Fruit fly (Drosophila melanogaster) whole organism, wandering third instar larva: ENCODE measurements around the gene CG17294.

Source experiments
- Abd-B ChIP-seq: fragments of >200 bp; optimal IDR thresholded peaks from 2 replicates; lab custom pipeline; 2017; ENCODE audit warnings: missing biosample characterization, missing genetic modification characterization
- CG32264 ChIP-seq: fragments of 200-800 bp; sonication (Bioruptor generic); optimal IDR thresholded peaks from 2 replicates; lab custom pipeline; 2016; ENCODE audit warnings: missing biosample characterization, missing genetic modification characterization
- CG9705 ChIP-seq: fragments of 200-800 bp; sonication (Bioruptor generic); optimal IDR thresholded peaks from 2 replicates; lab custom pipeline; 2018; ENCODE audit warnings: missing biosample characterization, mild to moderate bottlenecking, missing genetic modification characterization
- CrebA ChIP-seq: fragments of 200-800 bp; sonication (Bioruptor generic); optimal IDR thresholded peaks from 2 replicates; lab custom pipeline; 2016; ENCODE audit warnings: missing biosample characterization, mild to moderate bottlenecking, missing genetic modification characterization, borderline replicate concordance
- Dfd ChIP-seq: fragments of >200 bp; optimal IDR thresholded peaks from 2 replicates; lab custom pipeline; 2017; ENCODE audit warnings: missing biosample characterization, missing genetic modification characterization
- Dif ChIP-seq: fragments of 200-275, 200-300 bp; sonication (Bioruptor generic); optimal IDR thresholded peaks from 2 replicates; lab custom pipeline; 2018; ENCODE audit warnings: missing biosample characterization, missing genetic modification characterization; ENCODE audit not compliant: partially characterized antibody
- GATAd ChIP-seq: sonication (Bioruptor generic); optimal IDR thresholded peaks from 2 replicates; lab custom pipeline; 2016; ENCODE audit warnings: missing biosample characterization, missing genetic modification characterization
- HLH106 ChIP-seq: fragments of 200-800 bp; optimal IDR thresholded peaks from 3 replicates; lab custom pipeline; 2019; ENCODE audit warnings: missing biosample characterization, mild to moderate bottlenecking, missing genetic modification characterization, moderate library complexity
- Hnf4 ChIP-seq: fragments of 200-800 bp; sonication (Bioruptor generic); optimal IDR thresholded peaks from 2 replicates; lab custom pipeline; 2016; ENCODE audit warnings: missing biosample characterization, mild to moderate bottlenecking, missing genetic modification characterization
- Hr78 ChIP-seq: fragments of >200 bp; optimal IDR thresholded peaks from 2 replicates; lab custom pipeline; 2017; ENCODE audit warnings: missing biosample characterization, missing genetic modification characterization
- Hr83 ChIP-seq: fragments of 200-300 bp; sonication (Bioruptor generic); optimal IDR thresholded peaks from 2 replicates; lab custom pipeline; 2016; ENCODE audit warnings: missing biosample characterization, mild to moderate bottlenecking, missing genetic modification characterization, moderate library complexity; ENCODE audit not compliant: poor library complexity, severe bottlenecking
- Jra ChIP-seq: sonication (Bioruptor generic); optimal IDR thresholded peaks from 2 replicates; lab custom pipeline; 2016; ENCODE audit warnings: missing biosample characterization, missing genetic modification characterization
- Mio ChIP-seq: sonication (Bioruptor generic); optimal IDR thresholded peaks from 2 replicates; lab custom pipeline; 2016; ENCODE audit warnings: missing biosample characterization, missing genetic modification characterization
- Myc ChIP-seq: fragments of >200 bp; optimal IDR thresholded peaks from 2 replicates; lab custom pipeline; 2017
- N ChIP-seq: fragments of >200 bp; optimal IDR thresholded peaks from 2 replicates; lab custom pipeline; 2018; ENCODE audit warnings: missing biosample characterization, missing external identifiers, missing genetic modification characterization
- OdsH ChIP-seq: fragments of 200-800 bp; sonication (Bioruptor generic); optimal IDR thresholded peaks from 2 replicates; lab custom pipeline; 2016; ENCODE audit warnings: missing biosample characterization, mild to moderate bottlenecking, missing genetic modification characterization
- Rel ChIP-seq, 2 experiments: fragments of 200-800 bp; sonication (Bioruptor generic) in 1 of 2; optimal IDR thresholded peaks; 2 replicates in 1 of 2; 3 replicates in 1 of 2; lab custom pipeline; 2016 to 2019; ENCODE audit warnings: mild to moderate bottlenecking in 2 of 2, missing biosample characterization in 2 of 2, missing genetic modification characterization in 2 of 2, moderate library complexity in 1 of 2
- Sp1 ChIP-seq: fragments of 200-800 bp; sonication (Bioruptor generic); optimal IDR thresholded peaks from 3 replicates; lab custom pipeline; 2019; ENCODE audit warnings: missing biosample characterization, mild to moderate bottlenecking, missing genetic modification characterization, moderate library complexity
- Vsx2 ChIP-seq: fragments of 200-300, 225-300 bp; sonication (Bioruptor generic); optimal IDR thresholded peaks from 2 replicates; lab custom pipeline; 2018; ENCODE audit warnings: missing biosample characterization, missing genetic modification characterization; ENCODE audit not compliant: partially characterized antibody
- br ChIP-seq: fragments of 200-800 bp; sonication (Bioruptor generic); optimal IDR thresholded peaks from 2 replicates; lab custom pipeline; 2016; ENCODE audit warnings: missing biosample characterization, missing genetic modification characterization
- brk ChIP-seq: fragments of 200-800 bp; sonication (Bioruptor generic); optimal IDR thresholded peaks from 2 replicates; lab custom pipeline; 2016; ENCODE audit warnings: missing biosample characterization, mild to moderate bottlenecking, missing genetic modification characterization
- dl ChIP-seq, 2 experiments: fragments of 175-275, 200-275 bp in 1 of 2; fragments of 200-275 bp in 1 of 2; sonication (Bioruptor generic); optimal IDR thresholded peaks; lab custom pipeline; 2018; ENCODE audit warnings: mild to moderate bottlenecking in 2 of 2, missing biosample characterization in 2 of 2, missing genetic modification characterization in 2 of 2, moderate library complexity in 2 of 2; ENCODE audit not compliant: partially characterized antibody in 2 of 2, insufficient read depth in 1 of 2
- dmrt93B ChIP-seq: fragments of 200-800 bp; sonication (Bioruptor generic); optimal IDR thresholded peaks from 2 replicates; lab custom pipeline; 2018; ENCODE audit warnings: missing biosample characterization, mild to moderate bottlenecking, missing genetic modification characterization
- dsf ChIP-seq: sonication (Bioruptor generic); optimal IDR thresholded peaks from 2 replicates; lab custom pipeline; 2016; ENCODE audit warnings: missing biosample characterization, missing genetic modification characterization, borderline replicate concordance
- ey ChIP-seq: fragments of 200-800 bp; sonication (Bioruptor generic); optimal IDR thresholded peaks from 2 replicates; lab custom pipeline; 2016; ENCODE audit warnings: missing biosample characterization, missing genetic modification characterization
- foxo ChIP-seq, 2 experiments: fragments of 200-800 bp; sonication (Bioruptor generic); optimal IDR thresholded peaks; 2 replicates in 1 of 2; 3 replicates in 1 of 2; lab custom pipeline; 2016 to 2017; ENCODE audit warnings: missing biosample characterization in 2 of 2, missing genetic modification characterization in 2 of 2
- fru ChIP-seq: fragments of 200-800 bp; sonication (Bioruptor generic); optimal IDR thresholded peaks from 3 replicates; lab custom pipeline; 2016; ENCODE audit warnings: missing biosample characterization, mild to moderate bottlenecking, missing genetic modification characterization
- h ChIP-seq: fragments of 200-800 bp; sonication (Bioruptor generic); optimal IDR thresholded peaks from 3 replicates; lab custom pipeline; 2016; ENCODE audit warnings: missing biosample characterization, mild to moderate bottlenecking, missing genetic modification characterization
- lola ChIP-seq: fragments of >200 bp; optimal IDR thresholded peaks from 2 replicates; lab custom pipeline; 2017; ENCODE audit warnings: missing biosample characterization, missing genetic modification characterization
- pan ChIP-seq: fragments of >200 bp; optimal IDR thresholded peaks from 2 replicates; lab custom pipeline; 2017
- psq ChIP-seq: fragments of 200-800 bp; sonication (Bioruptor generic); optimal IDR thresholded peaks from 3 replicates; lab custom pipeline; 2017; ENCODE audit warnings: missing biosample characterization, mild to moderate bottlenecking, missing genetic modification characterization, moderate library complexity
- rgr ChIP-seq: fragments of 200-800 bp; sonication (Bioruptor generic); optimal IDR thresholded peaks from 3 replicates; lab custom pipeline; 2016; ENCODE audit warnings: missing biosample characterization, mild to moderate bottlenecking, missing genetic modification characterization
- sage ChIP-seq: fragments of 200-800 bp; sonication (Bioruptor generic); optimal IDR thresholded peaks from 2 replicates; lab custom pipeline; 2016; ENCODE audit warnings: missing biosample characterization, mild to moderate bottlenecking, missing genetic modification characterization
- sv ChIP-seq: fragments of 200-800 bp; sonication (Bioruptor generic); optimal IDR thresholded peaks from 3 replicates; lab custom pipeline; 2016; ENCODE audit warnings: missing biosample characterization, missing genetic modification characterization
- tai ChIP-seq: sonication (Bioruptor generic); optimal IDR thresholded peaks from 2 replicates; lab custom pipeline; 2016; ENCODE audit warnings: missing biosample characterization, missing genetic modification characterization
- usp ChIP-seq: fragments of >200 bp; optimal IDR thresholded peaks from 2 replicates; lab custom pipeline; 2017; ENCODE audit warnings: missing biosample characterization, missing genetic modification characterization
- woc ChIP-seq: sonication (Bioruptor generic); optimal IDR thresholded peaks from 2 replicates; lab custom pipeline; 2016; ENCODE audit warnings: missing biosample characterization, mild to moderate bottlenecking, missing genetic modification characterization

The CG17294 gene

dm6 chr2L:8339751-8340349 lies 37.0 kb upstream of the CG17294 start:
- TF ChIP-seq br (GFP tag; lab: Kevin White, UChicago) (no peak), sv (GFP tag; lab: Kevin White, UChicago) (no peak), Dfd (GFP tag; lab: Kevin White, UChicago) (no peak), Rel (GFP tag; optimal IDR thresholded peaks at IDR 0.05; lab: Kevin White, UChicago) (no peak), Rel (tag; optimal IDR thresholded peaks at IDR 0.05; lab: Kevin White, UChicago) (peak; percentile 96), GATAd (GFP tag; lab: Kevin White, UChicago) (no peak), sage (GFP tag; lab: Kevin White, UChicago) (no peak)

dm6 chr2L:8342395-8342794 lies 34.4 kb upstream of the CG17294 start, which contains the start of gene CG14273:
Gene CG14273, plus strand, starts transcription at chr2L:8342695.
- TF ChIP-seq Sp1 (no peak), dl (GFP tag; optimal IDR thresholded peaks at IDR 0.05; lab: Kevin White, UChicago; ENCODE audit: insufficient read depth in 1 of 2, partially characterized antibody in 2 of 2) (no peak), Vsx2 (no peak), sv (GFP tag; lab: Kevin White, UChicago) (no peak), foxo (GFP tag; optimal IDR thresholded peaks at IDR 0.05; lab: Kevin White, UChicago) (no peak), brk (GFP tag; lab: Kevin White, UChicago) (no peak)

dm6 chr2L:8344536-8344935 lies 32.3 kb upstream of the CG17294 start:
- TF ChIP-seq Hr78 (GFP tag; lab: Kevin White, UChicago) = no peak
- TF ChIP-seq Rel (GFP tag; optimal IDR thresholded peaks at IDR 0.05; lab: Kevin White, UChicago) = no peak
- peak; percentile 20 for TF ChIP-seq Rel (tag; optimal IDR thresholded peaks at IDR 0.05; lab: Kevin White, UChicago)
- no peak for TF ChIP-seq CG9705 (GFP tag; lab: Kevin White, UChicago)
- TF ChIP-seq h (GFP tag; lab: Kevin White, UChicago) = peak; percentile 63
- TF ChIP-seq psq (GFP tag; lab: Kevin White, UChicago) = no peak

- TF ChIP-seq dsf (GFP tag; lab: Kevin White, UChicago) = no peak
- TF ChIP-seq Dif (GFP tag; lab: Kevin White, UChicago) = peak; percentile 26
- no peak for TF ChIP-seq usp
- TF ChIP-seq Hr78 (GFP tag; lab: Kevin White, UChicago) = no peak
- no peak for TF ChIP-seq fru
Observed at dm6 chr2L:8346260-8346659, 30.6 kb upstream of the CG17294 start, which contains the start of gene CG7778. Gene CG7778, plus strand, starts transcription at chr2L:8346620.

dm6 chr2L:8350560-8351171 lies 26.2 kb upstream of the CG17294 start:
- TF ChIP-seq dsf (GFP tag; lab: Kevin White, UChicago) (no peak), sv (GFP tag; lab: Kevin White, UChicago) (no peak), Hr83 (GFP tag; lab: Kevin White, UChicago) (peak; percentile 62), tai (GFP tag; lab: Kevin White, UChicago) (peak; percentile 15), OdsH (GFP tag; lab: Kevin White, UChicago) (peak; percentile 37), Sp1 (no peak), woc (no peak), ey (GFP tag; lab: Kevin White, UChicago) (no peak), fru (no peak), Dif (GFP tag; lab: Kevin White, UChicago) (no peak), psq (GFP tag; lab: Kevin White, UChicago) (no peak), dmrt93B (GFP tag; lab: Kevin White, UChicago) (no peak), CG9705 (GFP tag; lab: Kevin White, UChicago) (no peak), usp (no peak), Hr78 (GFP tag; lab: Kevin White, UChicago) (no peak), HLH106 (tag; lab: Kevin White, UChicago) (no peak), foxo (GFP tag; optimal IDR thresholded peaks at IDR 0.05; lab: Kevin White, UChicago) (peak in 1 of 2 experiments; percentile 9), Myc (lab: Kevin White, UChicago) (no peak), Jra (no peak), Dfd (GFP tag; lab: Kevin White, UChicago) (no peak), CrebA (GFP tag; lab: Kevin White, UChicago) (peak; percentile 11), Vsx2 (no peak), CG32264 (no peak), pan (lab: Kevin White, UChicago) (no peak), h (GFP tag; lab: Kevin White, UChicago) (peak; percentile 18), Rel (GFP tag; optimal IDR thresholded peaks at IDR 0.05; lab: Kevin White, UChicago) (no peak), Rel (tag; optimal IDR thresholded peaks at IDR 0.05; lab: Kevin White, UChicago) (peak; percentile 64), lola (GFP tag; lab: Kevin White, UChicago) (no peak), brk (GFP tag; lab: Kevin White, UChicago) (no peak), dl (GFP tag; optimal IDR thresholded peaks at IDR 0.05; lab: Kevin White, UChicago; ENCODE audit: insufficient read depth in 1 of 2, partially characterized antibody in 2 of 2) (no peak), Abd-B (GFP tag; lab: Kevin White, UChicago) (no peak), Hnf4 (GFP tag; lab: Kevin White, UChicago) (no peak), rgr (GFP tag; lab: Kevin White, UChicago) (peak; percentile 59), N (GFP tag; lab: Kevin White, UChicago) (no peak), Mio (GFP tag; lab: Kevin White, UChicago) (no peak)
